Worm (Caenorhabditis elegans) whole organism, L2 larva: ENCODE results near the gene chtb-1.

Experiments
- F13H6.1 ChIP-seq: sonication (generic microtip); optimal IDR thresholded peaks from 2 replicates; lab custom pipeline; 2016; ENCODE audit warnings: missing genetic modification characterization, missing compliant biosample characterization
- ceh-82 ChIP-seq: fragments of 150-350 bp; optimal IDR thresholded peaks from 2 replicates; lab custom pipeline; 2014; ENCODE audit warnings: missing biosample characterization, missing genetic modification characterization
- egl-27 ChIP-seq: sonication (generic microtip); optimal IDR thresholded peaks from 3 replicates; lab custom pipeline; 2017; ENCODE audit warnings: missing biosample characterization, missing genetic modification reagents, missing genetic modification characterization
- elt-3 ChIP-seq: sonication (generic microtip); optimal IDR thresholded peaks from 2 replicates; lab custom pipeline; 2017; ENCODE audit warnings: missing biosample characterization, missing genetic modification characterization
- lin-13 ChIP-seq: fragments of 150-350 bp; optimal IDR thresholded peaks from 2 replicates; lab custom pipeline; 2014; ENCODE audit warnings: missing biosample characterization, missing genetic modification reagents, missing genetic modification characterization
- mdl-1 ChIP-seq, 2 experiments: fragments of 150-350 bp in 1 of 2; sonication (generic microtip) in 1 of 2; optimal IDR thresholded peaks; 2 replicates each; lab custom pipeline; 2017; ENCODE audit warnings: missing biosample characterization in 2 of 2, missing genetic modification characterization in 2 of 2
- nhr-11 ChIP-seq: fragments of 150-350 bp; optimal IDR thresholded peaks from 2 replicates; lab custom pipeline; 2014; ENCODE audit warnings: missing biosample characterization, missing genetic modification characterization
- nhr-25 ChIP-seq: fragments of 150-350 bp; sonication (generic microtip); optimal IDR thresholded peaks from 3 replicates; lab custom pipeline; 2014; ENCODE audit warnings: missing biosample characterization, missing genetic modification characterization
- nhr-6 ChIP-seq: fragments of 150-350 bp; optimal IDR thresholded peaks from 2 replicates; lab custom pipeline; 2014; ENCODE audit warnings: missing biosample characterization, missing genetic modification characterization
- nhr-77 ChIP-seq: fragments of 150-350 bp; optimal IDR thresholded peaks from 2 replicates; lab custom pipeline; 2014; ENCODE audit warnings: missing biosample characterization, missing genetic modification characterization
- unc-55 ChIP-seq: fragments of 150-350 bp; sonication (generic microtip); optimal IDR thresholded peaks from 3 replicates; lab custom pipeline; 2014; ENCODE audit warnings: missing biosample characterization, missing genetic modification reagents, missing genetic modification characterization
- unc-62 ChIP-seq: fragments of 150-350 bp; optimal IDR thresholded peaks from 2 replicates; lab custom pipeline; 2014; ENCODE audit warnings: missing biosample characterization, missing genetic modification reagents, missing genetic modification characterization
- ztf-4 ChIP-seq: fragments of 150-350 bp; optimal IDR thresholded peaks from 2 replicates; lab custom pipeline; 2014; ENCODE audit warnings: missing biosample characterization, missing genetic modification characterization

DNA sequence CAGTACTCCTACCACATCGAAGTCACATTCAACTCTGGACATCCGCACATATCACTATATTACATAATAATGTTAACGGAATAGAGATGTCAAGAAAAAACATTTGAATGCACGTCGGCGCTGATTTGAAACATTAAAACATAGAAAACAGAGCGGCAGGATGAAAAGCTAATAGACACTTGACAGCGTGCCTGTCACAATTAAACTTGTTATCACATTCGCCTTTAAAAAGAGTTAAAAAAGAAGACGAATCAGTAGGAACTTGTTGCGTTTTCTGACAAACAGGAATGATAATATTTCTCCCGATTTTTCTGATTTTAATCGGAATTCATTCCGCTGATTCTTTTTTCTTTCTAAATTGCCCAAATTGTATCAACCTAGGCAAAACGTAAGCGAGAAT is 37.7 kb downstream of the chtb-1 start:
- TF ChIP-seq egl-27 = no peak
- TF ChIP-seq F13H6.1 (tag; lab: Kevin White, UChicago) = no peak
- TF ChIP-seq nhr-11 (tag; lab: Kevin White, UChicago) = no peak
- TF ChIP-seq nhr-77 (tag; lab: Kevin White, UChicago) = no peak
- no peak for TF ChIP-seq elt-3
- no peak for TF ChIP-seq ztf-4 (tag; lab: Kevin White, UChicago)
- no peak for TF ChIP-seq lin-13 (GFP tag; lab: Kevin White, UChicago)
- TF ChIP-seq unc-62 (GFP tag; lab: Kevin White, UChicago) = no peak
- no peak for TF ChIP-seq nhr-25
- no peak for TF ChIP-seq mdl-1 (tag; optimal IDR thresholded peaks at IDR 0.05; lab: Kevin White, UChicago)
- no peak for TF ChIP-seq nhr-6 (tag; lab: Kevin White, UChicago)
- no peak for TF ChIP-seq unc-55 (GFP tag; lab: Kevin White, UChicago)
- no peak for TF ChIP-seq ceh-82 (tag; lab: Kevin White, UChicago)
